Worm (Caenorhabditis elegans): Measurements from ENCODE around the gene C26D10.7.

C26D10.7 gene

DNA sequence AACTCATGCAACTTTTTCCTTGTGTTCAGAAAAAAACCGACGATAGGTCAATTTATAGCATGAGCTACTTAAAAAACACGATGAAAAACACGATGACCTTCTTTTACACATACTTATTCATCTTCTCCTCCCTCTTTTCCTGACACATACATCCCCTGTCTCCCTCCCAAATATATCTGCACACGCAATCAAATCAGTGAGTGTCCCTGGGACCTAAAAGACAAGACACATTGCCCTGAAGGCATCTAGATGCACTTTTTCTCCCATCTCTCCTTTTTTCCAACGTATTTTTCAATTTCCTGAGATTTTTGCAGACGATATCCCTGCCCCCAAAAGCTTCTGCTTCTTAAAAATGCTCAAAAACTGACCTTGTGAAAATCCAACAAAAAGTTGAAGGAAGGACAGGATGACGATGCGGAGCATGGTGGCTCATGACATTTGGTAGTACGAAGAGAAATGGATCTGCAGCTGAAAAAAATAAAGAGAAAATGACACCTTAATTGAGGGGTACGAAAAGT is 20.5 kb downstream of the C26D10.7 start, which contains the start of gene C26D10.6:
TSS of gene C26D10.6 (minus strand) at position 468 of the 518 bp plus-strand sequence.
- TF ChIP-seq alr-1 (tag; optimal IDR thresholded peaks at IDR 0.05), result no peak
- TF ChIP-seq peb-1 (tag; optimal IDR thresholded peaks at IDR 0.05), result no peak
- no peak for TF ChIP-seq ztf-4 (tag; optimal IDR thresholded peaks at IDR 0.05)
- TF ChIP-seq nhr-6 (tag; optimal IDR thresholded peaks at IDR 0.05), result no peak
- no peak for TF ChIP-seq ceh-16 (tag; optimal IDR thresholded peaks at IDR 0.05)
- TF ChIP-seq nhr-21 (tag; optimal IDR thresholded peaks at IDR 0.05), result no peak
- TF ChIP-seq unc-62 (GFP tag; optimal IDR thresholded peaks at IDR 0.05), result no peak
- TF ChIP-seq ztf-1 (GFP tag; conservative IDR thresholded peaks at IDR 0.05), result no peak
- TF ChIP-seq nhr-77 (tag; optimal IDR thresholded peaks at IDR 0.05), result no peak
- TF ChIP-seq unc-55 (GFP tag; optimal IDR thresholded peaks at IDR 0.05), result no peak
- TF ChIP-seq unc-39 (tag; optimal IDR thresholded peaks at IDR 0.05), result no peak
- TF ChIP-seq nhr-11 (tag; optimal IDR thresholded peaks at IDR 0.05), result no peak
- no peak for TF ChIP-seq R02D3.7 (tag; optimal IDR thresholded peaks at IDR 0.05)
- TF ChIP-seq fos-1 (tag; optimal IDR thresholded peaks at IDR 0.05), result no peak
- no peak for TF ChIP-seq crh-2 (tag; optimal IDR thresholded peaks at IDR 0.05)
- no peak for TF ChIP-seq elt-3 (tag; optimal IDR thresholded peaks at IDR 0.05)
- TF ChIP-seq nhr-129 (tag; optimal IDR thresholded peaks at IDR 0.05), result no peak
- TF ChIP-seq zag-1 (tag; optimal IDR thresholded peaks at IDR 0.05), result no peak

DNA sequence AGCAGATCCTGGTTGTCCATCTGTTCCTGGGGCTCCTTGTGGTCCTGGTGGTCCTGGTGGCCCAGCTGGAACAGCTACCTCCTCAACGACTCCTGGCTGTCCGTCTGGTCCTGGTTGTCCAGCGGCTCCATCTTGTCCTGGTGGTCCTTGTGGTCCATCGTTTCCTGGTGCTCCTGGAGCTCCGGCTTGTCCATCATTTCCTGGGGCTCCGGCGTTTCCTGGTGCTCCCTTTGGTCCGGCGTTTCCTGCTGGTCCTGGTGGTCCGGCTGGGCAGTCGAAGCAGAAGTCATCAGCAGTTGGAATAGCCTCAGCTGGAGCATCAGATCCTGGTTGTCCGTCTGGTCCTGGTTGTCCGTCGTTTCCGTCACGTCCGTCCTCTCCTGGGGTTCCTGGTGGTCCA is 24.7 kb downstream of the C26D10.7 start:
- TF ChIP-seq egl-27 (tag; optimal IDR thresholded peaks at IDR 0.05) (no peak), elt-1 (tag; optimal IDR thresholded peaks at IDR 0.05) (no peak), ZK546.5 (tag; optimal IDR thresholded peaks at IDR 0.05) (no peak), nhr-23 (tag; optimal IDR thresholded peaks at IDR 0.05) (no peak), mab-5 (tag; optimal IDR thresholded peaks at IDR 0.05) (no peak), zag-1 (tag; optimal IDR thresholded peaks at IDR 0.05) (no peak), skn-1 (tag; optimal IDR thresholded peaks at IDR 0.05) (no peak), nhr-12 (tag; optimal IDR thresholded peaks at IDR 0.05) (no peak)

DNA sequence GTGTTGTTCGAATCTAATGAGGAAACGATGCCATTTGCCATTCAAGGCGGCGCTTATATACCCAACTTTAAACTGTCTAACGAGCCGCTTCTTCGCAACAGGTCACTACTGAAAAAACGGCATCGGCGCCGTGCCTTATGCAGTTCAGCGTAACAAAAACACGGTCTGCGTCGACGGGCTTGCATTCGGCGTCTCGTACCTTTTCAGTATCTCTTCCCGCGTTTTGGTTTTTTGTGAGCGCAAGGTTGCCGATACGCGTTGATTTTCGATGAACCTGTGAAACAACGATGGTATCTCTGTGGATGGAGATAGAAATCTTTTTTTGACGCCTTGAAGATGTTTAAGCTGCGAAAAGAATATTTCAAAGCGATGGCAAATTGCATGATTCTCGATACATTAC is 25.6 kb downstream of the C26D10.7 start, which contains the start of gene col-77:
TSS of gene col-77 (minus strand) at position 32 of the 400 bp plus-strand sequence.
- TF ChIP-seq nhr-23 (tag; optimal IDR thresholded peaks at IDR 0.05) (no peak), sem-4 (tag; optimal IDR thresholded peaks at IDR 0.05) (no peak), nhr-129 (tag; optimal IDR thresholded peaks at IDR 0.05) (no peak), lin-11 (tag; optimal IDR thresholded peaks at IDR 0.05) (no peak), nhr-10 (tag; optimal IDR thresholded peaks at IDR 0.05) (no peak), mdl-1 (tag; optimal IDR thresholded peaks at IDR 0.05) (no peak), ztf-11 (tag; optimal IDR thresholded peaks at IDR 0.05) (no peak), blmp-1 (tag; optimal IDR thresholded peaks at IDR 0.05; ENCODE audit: insufficient read depth) (no peak), Y55F3AM.14 (GFP tag; optimal IDR thresholded peaks at IDR 0.05) (no peak), nhr-11 (tag; optimal IDR thresholded peaks at IDR 0.05) (no peak), unc-62 (GFP tag; optimal IDR thresholded peaks at IDR 0.05) (no peak), F13H6.1 (tag; optimal IDR thresholded peaks at IDR 0.05) (no peak), crh-2 (tag; optimal IDR thresholded peaks at IDR 0.05) (no peak), aly-2 (tag; optimal IDR thresholded peaks at IDR 0.05) (no peak)

DNA sequence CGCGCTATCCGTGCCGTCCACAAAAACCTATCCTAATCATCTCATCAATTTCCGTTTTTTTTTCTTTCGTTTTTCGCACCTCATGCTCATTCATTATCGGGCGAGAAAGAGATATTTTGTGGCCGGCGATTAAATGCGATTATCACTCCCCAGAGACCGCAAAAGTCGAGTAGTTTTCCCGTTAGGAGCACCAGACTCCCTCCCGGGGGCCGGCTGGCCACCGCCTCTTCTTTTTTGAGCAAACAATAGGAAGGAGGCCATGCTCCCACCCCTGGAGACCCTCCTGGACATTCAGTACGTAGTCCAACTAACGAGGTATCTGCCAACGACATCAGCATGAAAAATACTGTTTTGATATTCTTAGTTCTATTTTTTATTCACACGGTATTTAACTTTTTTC is 26.7 kb downstream of the C26D10.7 start, which contains the start of gene M195.2:
TSS of gene M195.2 (plus strand) at position 301 of the 400 bp plus-strand sequence.
- TF ChIP-seq mab-5 (tag; optimal IDR thresholded peaks at IDR 0.05) (no peak), ztf-1 (GFP tag; conservative IDR thresholded peaks at IDR 0.05) (no peak), nhr-25 (tag; optimal IDR thresholded peaks at IDR 0.05) (no peak), lin-13 (GFP tag; optimal IDR thresholded peaks at IDR 0.05) (no peak), nhr-12 (tag; optimal IDR thresholded peaks at IDR 0.05) (no peak), nhr-23 (tag; optimal IDR thresholded peaks at IDR 0.05) (no peak), lsy-2 (tag; optimal IDR thresholded peaks at IDR 0.05) (no peak), gmeb-1 (tag; optimal IDR thresholded peaks at IDR 0.05) (no peak), mdl-1 (tag; optimal IDR thresholded peaks at IDR 0.05) (no peak), nhr-11 (tag; optimal IDR thresholded peaks at IDR 0.05) (no peak), unc-55 (GFP tag; optimal IDR thresholded peaks at IDR 0.05) (no peak), nhr-237 (tag; optimal IDR thresholded peaks at IDR 0.05) (no peak), mbf-1 (tag; optimal IDR thresholded peaks at IDR 0.05) (no peak), zag-1 (tag; optimal IDR thresholded peaks at IDR 0.05) (no peak), egl-27 (tag; optimal IDR thresholded peaks at IDR 0.05) (no peak), Y55F3AM.14 (GFP tag; optimal IDR thresholded peaks at IDR 0.05) (no peak), elt-1 (tag; optimal IDR thresholded peaks at IDR 0.05) (no peak), sem-4 (tag; optimal IDR thresholded peaks at IDR 0.05) (no peak), crh-2 (tag; optimal IDR thresholded peaks at IDR 0.05) (no peak), aly-2 (tag; optimal IDR thresholded peaks at IDR 0.05) (no peak)

All from whole organism, L2 larva.